Fruit fly (Drosophila melanogaster) whole organism, embryonic: Measurements from ENCODE around the gene Bub1.

Experiments
- B-H1 ChIP-seq: fragments of 200-800 bp; sonication (Bioruptor generic); IDR thresholded peaks from 3 replicates; pipeline ENCODE4 v1.3.6; 2022; ENCODE audit warnings: missing biosample characterization, missing genetic modification characterization
- CG10366 ChIP-seq: fragments of 200-800 bp; sonication (Bioruptor generic); IDR thresholded peaks from 2 replicates; pipeline ENCODE4 v1.3.6; 2022; ENCODE audit warnings: missing biosample characterization, missing genetic modification characterization
- CG10543 ChIP-seq: fragments of 200-800 bp; sonication (Bioruptor generic); optimal IDR thresholded peaks from 3 replicates; lab custom pipeline; 2017; ENCODE audit warnings: missing biosample characterization, mild to moderate bottlenecking, missing genetic modification characterization, moderate library complexity
- CG10979 ChIP-seq: fragments of 200-800 bp; sonication (Bioruptor generic); optimal IDR thresholded peaks from 2 replicates; lab custom pipeline; 2018; ENCODE audit warnings: missing biosample characterization, mild to moderate bottlenecking, missing genetic modification characterization, moderate library complexity
- CG12744 ChIP-seq: fragments of 200-800 bp; sonication (Bioruptor generic); optimal IDR thresholded peaks from 2 replicates; lab custom pipeline; 2016; ENCODE audit warnings: missing biosample characterization, missing genetic modification characterization
- CG15269 ChIP-seq: fragments of 200-800 bp; sonication (Bioruptor generic); optimal IDR thresholded peaks from 2 replicates; lab custom pipeline; 2018; ENCODE audit warnings: missing biosample characterization, mild to moderate bottlenecking, missing genetic modification characterization, moderate library complexity
- CG15696 ChIP-seq: fragments of 200-800 bp; sonication (Bioruptor generic); optimal IDR thresholded peaks from 2 replicates; lab custom pipeline; 2019; ENCODE audit warnings: missing biosample characterization, mild to moderate bottlenecking, missing genetic modification characterization, moderate library complexity
- CG16813 ChIP-seq: fragments of 200-800 bp; sonication (Bioruptor generic); IDR thresholded peaks from 3 replicates; pipeline ENCODE4 v1.3.6; 2022; ENCODE audit warnings: missing biosample characterization, missing genetic modification characterization; ENCODE audit not compliant: partially characterized antibody
- CG17385 ChIP-seq: fragments of 200-800 bp; sonication (Bioruptor generic); optimal IDR thresholded peaks from 3 replicates; lab custom pipeline; 2018; ENCODE audit warnings: missing biosample characterization, mild to moderate bottlenecking, missing genetic modification characterization
- CG17912 ChIP-seq: fragments of 200-800 bp; sonication (Bioruptor generic); optimal IDR thresholded peaks from 2 replicates; lab custom pipeline; 2018; ENCODE audit warnings: missing biosample characterization, mild to moderate bottlenecking, missing genetic modification characterization
- CG18011 ChIP-seq: fragments of 200-800 bp; sonication (Bioruptor generic); optimal IDR thresholded peaks from 2 replicates; lab custom pipeline; 2017; ENCODE audit warnings: missing biosample characterization, missing genetic modification characterization, mild to moderate bottlenecking, moderate library complexity, missing genotype
- CG18476 ChIP-seq: fragments of 200-800 bp; sonication (Bioruptor generic); optimal IDR thresholded peaks from 2 replicates; lab custom pipeline; 2016; ENCODE audit warnings: missing biosample characterization, mild to moderate bottlenecking, missing genetic modification characterization
- CG33213 ChIP-seq: fragments of 200-800 bp; sonication (Bioruptor generic); optimal IDR thresholded peaks from 3 replicates; lab custom pipeline; 2016; ENCODE audit warnings: missing biosample characterization, missing genetic modification characterization
- CG34224 ChIP-seq: fragments of 200-800 bp; sonication (Bioruptor generic); IDR thresholded peaks from 3 replicates; pipeline ENCODE4 v1.3.6; 2022; ENCODE audit warnings: missing biosample characterization, missing genetic modification characterization; ENCODE audit not compliant: partially characterized antibody
- CG3726 ChIP-seq: fragments of 200-800 bp; sonication (Bioruptor generic); IDR thresholded peaks from 3 replicates; pipeline ENCODE4, ENCODE4 v1.3.6; 2022; ENCODE audit warnings: missing biosample characterization, missing genetic modification characterization
- CG43689 ChIP-seq: fragments of 200-800 bp; sonication (Bioruptor generic); IDR thresholded peaks from 2 replicates; pipeline ENCODE4 v1.3.6; 2022; ENCODE audit warnings: missing biosample characterization, missing genetic modification characterization
- CG6689 ChIP-seq: fragments of 200-800 bp; sonication (Bioruptor generic); IDR thresholded peaks from 2 replicates; pipeline ENCODE4 v1.3.6; 2022; ENCODE audit warnings: missing biosample characterization, missing genetic modification characterization
- CG6791 ChIP-seq: fragments of 200-800 bp; sonication (Bioruptor generic); IDR thresholded peaks from 3 replicates; pipeline ENCODE4 v1.3.6; 2022; ENCODE audit warnings: missing biosample characterization, missing genetic modification characterization; ENCODE audit not compliant: partially characterized antibody
- CG8924 ChIP-seq: fragments of 200-800 bp; optimal IDR thresholded peaks from 3 replicates; lab custom pipeline; 2019; ENCODE audit warnings: missing biosample characterization, mild to moderate bottlenecking, missing genetic modification characterization, moderate library complexity
- CG9932 ChIP-seq: fragments of 200-800 bp; sonication (Bioruptor generic); IDR thresholded peaks from 2 replicates; pipeline ENCODE4 v1.3.6; 2022; ENCODE audit warnings: missing biosample characterization, missing genetic modification characterization
- Gsc ChIP-seq: fragments of 200-800 bp; sonication (Bioruptor generic); IDR thresholded peaks from 2 replicates; pipeline ENCODE4 v1.3.6; 2022; ENCODE audit warnings: missing biosample characterization, missing genetic modification characterization
- H15 ChIP-seq: fragments of 200-800 bp; sonication (Bioruptor generic); IDR thresholded peaks from 3 replicates; pipeline ENCODE4 v1.3.6; 2022; ENCODE audit warnings: missing biosample characterization, missing genetic modification characterization
- H2.0 ChIP-seq: fragments of 200-800 bp; sonication (Bioruptor generic); IDR thresholded peaks from 2 replicates; pipeline ENCODE4 v1.3.6; 2022; ENCODE audit warnings: missing biosample characterization, missing genetic modification characterization
- HmgD ChIP-seq: fragments of 200-800 bp; sonication (Bioruptor generic); optimal IDR thresholded peaks from 3 replicates; lab custom pipeline; 2016; ENCODE audit warnings: missing biosample characterization, missing genetic modification characterization
- Lpt ChIP-seq: fragments of >200 bp; optimal IDR thresholded peaks from 2 replicates; lab custom pipeline; 2018; ENCODE audit warnings: missing biosample characterization, missing genetic modification characterization
- NFAT ChIP-seq: fragments of 200-800 bp; sonication (Bioruptor generic); IDR thresholded peaks from 2 replicates; pipeline ENCODE4 v1.3.6; 2022; ENCODE audit warnings: missing biosample characterization, missing genetic modification characterization
- Oli ChIP-seq: fragments of 200-800 bp; sonication (Bioruptor generic); optimal IDR thresholded peaks from 2 replicates; lab custom pipeline; 2018; ENCODE audit warnings: missing biosample characterization, mild to moderate bottlenecking, missing genetic modification characterization, moderate library complexity
- Scr ChIP-seq: fragments of 200-800 bp; sonication (Bioruptor generic); IDR thresholded peaks from 2 replicates; pipeline ENCODE4 v1.3.6; 2022; ENCODE audit warnings: missing biosample characterization, missing genetic modification characterization; ENCODE audit not compliant: partially characterized antibody
- Sry-δ ChIP-seq: fragments of 200-800 bp; sonication (Bioruptor generic); optimal IDR thresholded peaks from 2 replicates; lab custom pipeline; 2016; ENCODE audit warnings: missing biosample characterization, missing genetic modification characterization
- al ChIP-seq: fragments of 200-800 bp; sonication (Bioruptor generic); IDR thresholded peaks from 2 replicates; pipeline ENCODE4 v1.3.6; 2022; ENCODE audit warnings: missing biosample characterization, missing genetic modification characterization
- ase ChIP-seq: fragments of 200-800 bp; sonication (Bioruptor generic); IDR thresholded peaks from 3 replicates; pipeline ENCODE4 v1.3.6; 2022; ENCODE audit warnings: missing biosample characterization, missing genetic modification characterization
- fd102C ChIP-seq: fragments of 200-800 bp; sonication (Bioruptor generic); optimal IDR thresholded peaks from 2 replicates; lab custom pipeline; 2018; ENCODE audit warnings: missing biosample characterization, mild to moderate bottlenecking, missing genetic modification characterization, moderate library complexity
- fru ChIP-seq: fragments of >200 bp; optimal IDR thresholded peaks from 2 replicates; lab custom pipeline; 2017
- gce ChIP-seq: fragments of 200-800 bp; sonication (Bioruptor generic); IDR thresholded peaks from 3 replicates; pipeline ENCODE4 v1.3.6; 2022; ENCODE audit warnings: missing biosample characterization, missing genetic modification characterization
- gem ChIP-seq: fragments of 200-800 bp; sonication (Bioruptor generic); optimal IDR thresholded peaks from 2 replicates; lab custom pipeline; 2019; ENCODE audit warnings: missing biosample characterization, mild to moderate bottlenecking, missing genetic modification characterization, moderate library complexity
- gfzf ChIP-seq: fragments of 200-800 bp; sonication (Bioruptor generic); optimal IDR thresholded peaks from 2 replicates; lab custom pipeline; 2016; ENCODE audit warnings: missing biosample characterization, mild to moderate bottlenecking, missing genetic modification characterization, moderate library complexity
- gt ChIP-seq: fragments of 200-800 bp; sonication (Bioruptor generic); IDR thresholded peaks from 2 replicates; pipeline ENCODE4 v1.3.6; 2022; ENCODE audit warnings: missing biosample characterization, missing genetic modification characterization
- ham ChIP-seq: fragments of 200-800 bp; sonication (Bioruptor generic); IDR thresholded peaks from 2 replicates; pipeline ENCODE4 v1.3.6; 2022; ENCODE audit warnings: missing biosample characterization, missing genetic modification characterization
- jing ChIP-seq: fragments of 200-800 bp; sonication (Bioruptor generic); optimal IDR thresholded peaks from 2 replicates; lab custom pipeline; 2018; ENCODE audit warnings: missing biosample characterization, mild to moderate bottlenecking, missing genetic modification characterization
- ken ChIP-seq: fragments of 200-800 bp; sonication (Bioruptor generic); IDR thresholded peaks from 3 replicates; pipeline ENCODE4 v1.3.6; 2022; ENCODE audit warnings: missing biosample characterization, missing genetic modification characterization
- lbe ChIP-seq: fragments of 200-800 bp; sonication (Bioruptor generic); optimal IDR thresholded peaks from 2 replicates; lab custom pipeline; 2016; ENCODE audit warnings: missing biosample characterization, mild to moderate bottlenecking, missing genetic modification characterization
- mirr ChIP-seq: fragments of 200-800 bp; sonication (Bioruptor generic); optimal IDR thresholded peaks from 3 replicates; lab custom pipeline; 2018; ENCODE audit warnings: missing biosample characterization, mild to moderate bottlenecking, missing genetic modification characterization
- row ChIP-seq: fragments of 200-800 bp; sonication (Bioruptor generic); IDR thresholded peaks from 3 replicates; pipeline ENCODE4 v1.3.6; 2022; ENCODE audit warnings: missing biosample characterization, missing genetic modification characterization
- salm ChIP-seq: fragments of 200-800 bp; sonication (Bioruptor generic); optimal IDR thresholded peaks from 2 replicates; lab custom pipeline; 2018; ENCODE audit warnings: missing biosample characterization, mild to moderate bottlenecking, missing genetic modification characterization
- shn ChIP-seq: fragments of 200-800 bp; sonication (Bioruptor generic); optimal IDR thresholded peaks from 3 replicates; lab custom pipeline; 2016; ENCODE audit warnings: missing biosample characterization, missing genetic modification characterization
- sna ChIP-seq: fragments of 200-800 bp; sonication (Bioruptor generic); IDR thresholded peaks from 2 replicates; pipeline ENCODE4 v1.3.6; 2022; ENCODE audit warnings: missing biosample characterization, missing genetic modification characterization; ENCODE audit not compliant: partially characterized antibody
- ssp ChIP-seq: fragments of 200-800 bp; sonication (Bioruptor generic); IDR thresholded peaks from 2 replicates; pipeline ENCODE4 v1.3.6; 2022; ENCODE audit warnings: missing biosample characterization, missing genetic modification characterization
- stc ChIP-seq: fragments of 200-800 bp; sonication (Bioruptor generic); IDR thresholded peaks from 2 replicates; pipeline ENCODE4 v1.3.6; 2022; ENCODE audit warnings: missing biosample characterization, missing genetic modification characterization
- stwl ChIP-seq: fragments of 200-800 bp; sonication (Bioruptor generic); optimal IDR thresholded peaks from 3 replicates; lab custom pipeline; 2018; ENCODE audit warnings: missing biosample characterization, mild to moderate bottlenecking, missing genetic modification characterization, moderate library complexity
- zf30C ChIP-seq: fragments of 200-800 bp; sonication (Bioruptor generic); optimal IDR thresholded peaks from 3 replicates; lab custom pipeline; 2018; ENCODE audit warnings: missing biosample characterization, mild to moderate bottlenecking, missing genetic modification characterization
- zfh2 ChIP-seq: fragments of 200-800 bp; sonication (Bioruptor generic); optimal IDR thresholded peaks from 2 replicates; lab custom pipeline; 2016; ENCODE audit warnings: missing biosample characterization, missing genetic modification characterization

The Bub1 gene

dm6 chr2L:5261223-5261984 lies 17.3 kb upstream of the Bub1 start (continued):
- no peak; the same call in 1 of the 2 replicates for TF ChIP-seq CG6689 (GFP tag; lab: Robert Waterston, UW)
- no peak for TF ChIP-seq al (GFP tag; lab: Robert Waterston, UW)
- TF ChIP-seq Scr (GFP tag; lab: Robert Waterston, UW): no peak
- TF ChIP-seq CG18011 (GFP tag; lab: Kevin White, UChicago): no peak
- peak; percentile 52 for TF ChIP-seq gem (tag; lab: Kevin White, UChicago)
- no peak for TF ChIP-seq Oli (tag; lab: Kevin White, UChicago)
- no peak for TF ChIP-seq B-H1 (GFP tag; lab: Robert Waterston, UW)
- no peak for TF ChIP-seq HmgD (GFP tag; lab: Kevin White, UChicago)
- TF ChIP-seq CG9932 (GFP tag; lab: Robert Waterston, UW): no peak
- no peak for TF ChIP-seq stc
- no peak for TF ChIP-seq zfh2 (GFP tag; lab: Kevin White, UChicago)
- TF ChIP-seq mirr (GFP tag; lab: Kevin White, UChicago): no peak
- no peak for TF ChIP-seq gce (GFP tag; lab: Robert Waterston, UW)
- peak; percentile 31; the same call in 1 of the 3 replicates for TF ChIP-seq ken (GFP tag; lab: Robert Waterston, UW)
- TF ChIP-seq CG10366 (GFP tag; lab: Robert Waterston, UW): no peak
- no peak for TF ChIP-seq jing (GFP tag; lab: Kevin White, UChicago)
- TF ChIP-seq CG17912 (GFP tag; lab: Kevin White, UChicago): no peak
- TF ChIP-seq fru: no peak
- no peak for TF ChIP-seq CG33213 (GFP tag; lab: Kevin White, UChicago)
- TF ChIP-seq CG15269 (tag; lab: Kevin White, UChicago): peak; percentile 2
- TF ChIP-seq CG12744: no peak
- TF ChIP-seq sna: no peak
- TF ChIP-seq CG16813: no peak
- no peak for TF ChIP-seq Lpt (GFP tag; lab: Kevin White, UChicago)
- TF ChIP-seq CG17385 (GFP tag; lab: Kevin White, UChicago): no peak
- TF ChIP-seq fd102C (GFP tag; lab: Kevin White, UChicago): no peak
- no peak for TF ChIP-seq CG10543 (GFP tag; lab: Kevin White, UChicago)
- TF ChIP-seq row (GFP tag; lab: Robert Waterston, UW): peak; percentile 37; the same call in 2 of the 3 replicates
- no peak for TF ChIP-seq NFAT
- TF ChIP-seq CG6791 (GFP tag; lab: Robert Waterston, UW): no peak
- no peak for TF ChIP-seq ham (GFP tag; lab: Robert Waterston, UW)
- TF ChIP-seq lbe: peak; percentile 81
- no peak for TF ChIP-seq CG43689
- TF ChIP-seq CG18476 (GFP tag; lab: Kevin White, UChicago): no peak
- no peak for TF ChIP-seq gfzf (GFP tag; lab: Kevin White, UChicago)
- no peak for TF ChIP-seq H15 (GFP tag; lab: Robert Waterston, UW)
- TF ChIP-seq stwl (tag; lab: Kevin White, UChicago): peak; percentile 19
- no peak for TF ChIP-seq ase (GFP tag; lab: Robert Waterston, UW)
- TF ChIP-seq H2.0: peak; percentile 49
- no peak for TF ChIP-seq CG3726 (GFP tag; lab: Robert Waterston, UW)
- no peak for TF ChIP-seq zf30C
- peak; percentile 11 for TF ChIP-seq CG15696 (tag; lab: Kevin White, UChicago)
- TF ChIP-seq salm (tag; lab: Kevin White, UChicago): no peak
- TF ChIP-seq ssp (GFP tag; lab: Robert Waterston, UW): no peak
- TF ChIP-seq shn: no peak
- no peak for TF ChIP-seq Sry-δ (GFP tag; lab: Kevin White, UChicago)
- TF ChIP-seq CG8924 (tag; lab: Kevin White, UChicago): peak; percentile 19
- TF ChIP-seq Gsc: no peak
- no peak for TF ChIP-seq gt
- peak; percentile 44 for TF ChIP-seq CG10979 (tag; lab: Kevin White, UChicago)
- TF ChIP-seq CG34224 (GFP tag; lab: Robert Waterston, UW): no peak
